Fruit fly (Drosophila melanogaster): Measurements from ENCODE around the gene CG31380.

DNA sequence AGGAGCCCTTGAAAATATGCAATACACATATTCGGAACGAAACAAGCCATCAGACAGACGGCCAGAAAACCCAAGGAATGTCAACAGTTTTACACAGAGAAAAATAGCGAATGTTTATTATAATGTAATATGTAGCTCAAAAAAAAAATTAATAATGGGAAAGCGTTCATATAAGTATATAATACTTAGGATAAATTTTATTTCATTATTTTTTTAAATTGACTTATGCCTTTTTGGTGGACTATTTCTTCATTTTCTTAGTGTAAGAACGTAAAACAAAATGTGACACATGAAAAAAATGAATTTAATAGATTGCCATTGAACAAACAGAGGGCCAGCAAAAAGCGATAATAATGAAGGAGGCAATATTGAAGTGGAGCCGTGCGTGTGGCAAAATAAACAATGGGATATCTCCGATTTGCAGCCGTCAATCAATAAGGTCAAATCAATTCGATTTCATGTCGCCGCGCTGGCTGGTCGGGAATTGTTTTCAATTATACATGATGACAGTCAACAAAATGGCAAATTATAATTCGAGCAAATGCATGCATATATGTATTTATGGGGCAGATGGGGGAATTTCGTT is 34.3 kb downstream of the CG31380 start:
- TF ChIP-seq CTCF (optimal IDR thresholded peaks at IDR 0.05) = no peak
- TF ChIP-seq CG8478 (optimal IDR thresholded peaks at IDR 0.05) = no peak

Measured in S2 (cell line).